Worm (Caenorhabditis elegans) whole organism, L2 larva: Measurements from ENCODE around the gene nipi-4.
A peak's percentile ranks its signal among the peaks of the same experiment; 100 is the strongest.

ENCODE experiments used
- C34F6.9 ChIP-seq: fragments of 150-350 bp; optimal IDR thresholded peaks from 2 replicates; lab custom pipeline; 2014; ENCODE audit warnings: missing biosample characterization, missing genetic modification characterization
- F13H6.1 ChIP-seq: sonication (generic microtip); optimal IDR thresholded peaks from 2 replicates; lab custom pipeline; 2016; ENCODE audit warnings: missing genetic modification characterization, missing compliant biosample characterization
- R02D3.7 ChIP-seq: fragments of 150-350 bp; optimal IDR thresholded peaks from 2 replicates; lab custom pipeline; 2014; ENCODE audit warnings: missing biosample characterization, missing genetic modification characterization
- alr-1 ChIP-seq: fragments of 150-350 bp; optimal IDR thresholded peaks from 2 replicates; lab custom pipeline; 2014; ENCODE audit warnings: missing biosample characterization, missing genetic modification characterization
- blmp-1 ChIP-seq: sonication (generic microtip); optimal IDR thresholded peaks from 2 replicates; lab custom pipeline; 2017; ENCODE audit warnings: missing genetic modification characterization, mild to moderate bottlenecking, missing compliant biosample characterization, antibody characterized with exemption, moderate library complexity; ENCODE audit not compliant: insufficient read depth
- ceh-16 ChIP-seq: fragments of 150-350 bp; optimal IDR thresholded peaks from 2 replicates; lab custom pipeline; 2014; ENCODE audit warnings: missing biosample characterization, missing genetic modification characterization
- ceh-82 ChIP-seq: fragments of 150-350 bp; optimal IDR thresholded peaks from 2 replicates; lab custom pipeline; 2014; ENCODE audit warnings: missing biosample characterization, missing genetic modification characterization
- crh-2 ChIP-seq: sonication (generic microtip); optimal IDR thresholded peaks from 2 replicates; lab custom pipeline; 2017; ENCODE audit warnings: missing biosample characterization, missing genetic modification characterization
- dmd-4 ChIP-seq: sonication (generic microtip); optimal IDR thresholded peaks from 2 replicates; lab custom pipeline; 2017; ENCODE audit warnings: missing biosample characterization, missing genetic modification characterization
- egl-27 ChIP-seq: sonication (generic microtip); optimal IDR thresholded peaks from 3 replicates; lab custom pipeline; 2017; ENCODE audit warnings: missing biosample characterization, missing genetic modification reagents, missing genetic modification characterization
- elt-1 ChIP-seq: fragments of 150-350 bp; optimal IDR thresholded peaks from 2 replicates; lab custom pipeline; 2014; ENCODE audit warnings: missing biosample characterization, missing genetic modification characterization
- elt-3 ChIP-seq: sonication (generic microtip); optimal IDR thresholded peaks from 2 replicates; lab custom pipeline; 2017; ENCODE audit warnings: missing biosample characterization, missing genetic modification characterization
- fos-1 ChIP-seq: fragments of 150-350 bp; optimal IDR thresholded peaks from 2 replicates; lab custom pipeline; 2014; ENCODE audit warnings: missing biosample characterization, missing genetic modification characterization
- gmeb-1 ChIP-seq: fragments of 150-350 bp; optimal IDR thresholded peaks from 2 replicates; lab custom pipeline; 2014; ENCODE audit warnings: missing biosample characterization, missing genetic modification characterization
- lin-11 ChIP-seq: fragments of 150-350 bp; sonication (generic microtip); optimal IDR thresholded peaks from 2 replicates; lab custom pipeline; 2014; ENCODE audit warnings: missing biosample characterization, missing genetic modification characterization, inconsistent platforms, mixed read lengths
- lin-39 ChIP-seq: fragments of 150-350 bp; optimal IDR thresholded peaks from 2 replicates; lab custom pipeline; 2014; ENCODE audit warnings: missing biosample characterization, missing genetic modification reagents, missing genetic modification characterization
- lsy-2 ChIP-seq, 2 experiments: fragments of 150-350 bp in 1 of 2; sonication (generic microtip) in 1 of 2; optimal IDR thresholded peaks; 2 replicates each; lab custom pipeline; 2014 to 2017; ENCODE audit warnings: missing biosample characterization in 2 of 2, missing genetic modification characterization in 2 of 2
- mbf-1 ChIP-seq: sonication (generic microtip); optimal IDR thresholded peaks from 2 replicates; lab custom pipeline; 2017; ENCODE audit warnings: missing biosample characterization, missing genetic modification characterization
- mdl-1 ChIP-seq, 2 experiments: fragments of 150-350 bp in 1 of 2; sonication (generic microtip) in 1 of 2; optimal IDR thresholded peaks; 2 replicates each; lab custom pipeline; 2017; ENCODE audit warnings: missing biosample characterization in 2 of 2, missing genetic modification characterization in 2 of 2
- nhr-11 ChIP-seq: fragments of 150-350 bp; optimal IDR thresholded peaks from 2 replicates; lab custom pipeline; 2014; ENCODE audit warnings: missing biosample characterization, missing genetic modification characterization
- nhr-12 ChIP-seq: fragments of 150-350 bp; optimal IDR thresholded peaks from 2 replicates; lab custom pipeline; 2014; ENCODE audit warnings: missing biosample characterization, missing genetic modification characterization
- nhr-129 ChIP-seq: fragments of 150-350 bp; optimal IDR thresholded peaks from 2 replicates; lab custom pipeline; 2014; ENCODE audit warnings: missing biosample characterization, missing genetic modification characterization
- nhr-21 ChIP-seq: fragments of 150-350 bp; optimal IDR thresholded peaks from 2 replicates; lab custom pipeline; 2014; ENCODE audit warnings: missing biosample characterization, missing genetic modification characterization
- nhr-23 ChIP-seq: fragments of 150-350 bp; optimal IDR thresholded peaks from 2 replicates; lab custom pipeline; 2014; ENCODE audit warnings: missing biosample characterization, missing genetic modification reagents, missing genetic modification characterization
- nhr-237 ChIP-seq: fragments of 150-350 bp; optimal IDR thresholded peaks from 2 replicates; lab custom pipeline; 2014; ENCODE audit warnings: missing biosample characterization, missing genetic modification characterization
- nhr-25 ChIP-seq: fragments of 150-350 bp; sonication (generic microtip); optimal IDR thresholded peaks from 3 replicates; lab custom pipeline; 2014; ENCODE audit warnings: missing biosample characterization, missing genetic modification characterization
- nhr-6 ChIP-seq: fragments of 150-350 bp; optimal IDR thresholded peaks from 2 replicates; lab custom pipeline; 2014; ENCODE audit warnings: missing biosample characterization, missing genetic modification characterization
- peb-1 ChIP-seq: fragments of 150-350 bp; optimal IDR thresholded peaks from 2 replicates; lab custom pipeline; 2014; ENCODE audit warnings: missing biosample characterization, missing genetic modification characterization
- sem-4 ChIP-seq: fragments of 150-350 bp; optimal IDR thresholded peaks from 2 replicates; lab custom pipeline; 2014; ENCODE audit warnings: missing biosample characterization, missing genetic modification reagents, missing genetic modification characterization
- skn-1 ChIP-seq: sonication (generic microtip); optimal IDR thresholded peaks from 2 replicates; lab custom pipeline; 2017; ENCODE audit warnings: missing biosample characterization, missing genetic modification characterization
- sma-3 ChIP-seq: sonication (generic microtip); optimal IDR thresholded peaks from 2 replicates; lab custom pipeline; 2016; ENCODE audit warnings: missing genetic modification reagents, missing genetic modification characterization, missing compliant biosample characterization
- snpc-4 ChIP-seq: fragments of 150-350 bp; optimal IDR thresholded peaks from 2 replicates; lab custom pipeline; 2014; ENCODE audit warnings: missing biosample characterization, missing genetic modification characterization
- unc-55 ChIP-seq: fragments of 150-350 bp; sonication (generic microtip); optimal IDR thresholded peaks from 3 replicates; lab custom pipeline; 2014; ENCODE audit warnings: missing biosample characterization, missing genetic modification reagents, missing genetic modification characterization
- zag-1 ChIP-seq: fragments of 150-350 bp; optimal IDR thresholded peaks from 2 replicates; lab custom pipeline; 2014; ENCODE audit warnings: missing biosample characterization, missing genetic modification characterization
- ztf-1 ChIP-seq: fragments of 200-800 bp; sonication (Bioruptor generic); conservative IDR thresholded peaks from 2 replicates; pipeline ENCODE4 v1.3.6; 2022; ENCODE audit warnings: missing genetic modification characterization, missing compliant biosample characterization
- ztf-11 ChIP-seq: sonication (generic microtip); optimal IDR thresholded peaks from 2 replicates; lab custom pipeline; 2017; ENCODE audit warnings: missing biosample characterization, missing genetic modification characterization
- ztf-4 ChIP-seq: fragments of 150-350 bp; optimal IDR thresholded peaks from 2 replicates; lab custom pipeline; 2014; ENCODE audit warnings: missing biosample characterization, missing genetic modification characterization

Gene nipi-4

DNA sequence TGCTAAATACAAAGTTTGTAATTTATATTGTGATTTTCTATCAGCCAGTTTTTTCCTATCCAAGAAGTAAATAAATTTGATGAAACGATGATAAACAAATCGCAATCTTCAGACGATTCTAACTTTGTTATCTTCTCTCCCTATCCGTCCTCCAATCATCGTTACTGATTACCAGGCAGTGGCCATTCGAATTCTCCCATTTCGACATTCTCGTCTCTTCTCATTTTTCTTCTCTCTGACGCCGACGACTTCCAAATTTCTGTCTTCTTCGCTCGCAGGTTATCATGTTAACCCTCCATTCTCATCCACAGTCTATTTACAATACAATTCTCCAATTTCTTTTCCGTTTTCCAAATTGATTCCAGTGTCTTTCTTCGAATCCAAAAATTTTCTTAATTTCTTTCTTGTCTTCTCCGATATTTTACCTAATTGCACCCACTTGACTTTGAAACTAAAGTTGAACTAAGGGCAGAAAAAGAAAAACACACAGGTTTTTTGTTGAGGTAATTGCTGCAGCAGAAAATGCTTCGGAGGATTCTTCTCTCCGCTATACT is 7.9 kb upstream of the nipi-4 start, which contains the start of gene F40A3.2:
F40A3.2 (plus strand) TSS at position 504 of the 554 bp plus-strand sequence.
- TF ChIP-seq fos-1 (tag; lab: Kevin White, UChicago) = no peak
- TF ChIP-seq gmeb-1 (tag; lab: Kevin White, UChicago) = peak; percentile 16
- TF ChIP-seq ztf-1 = no peak
- no peak for TF ChIP-seq skn-1 (tag; lab: Kevin White, UChicago)
- no peak for TF ChIP-seq elt-1 (tag; lab: Kevin White, UChicago)
- TF ChIP-seq zag-1 (tag; lab: Kevin White, UChicago) = no peak
- TF ChIP-seq nhr-23 = no peak
- TF ChIP-seq unc-55 (GFP tag; lab: Kevin White, UChicago) = no peak
- TF ChIP-seq ztf-11 (tag; lab: Kevin White, UChicago) = no peak
- no peak for TF ChIP-seq blmp-1 (tag; lab: Kevin White, UChicago)
- TF ChIP-seq nhr-129 = peak; percentile 3
- no peak for TF ChIP-seq sem-4
- no peak for TF ChIP-seq R02D3.7 (tag; lab: Kevin White, UChicago)
- no peak for TF ChIP-seq ztf-4
- no peak for TF ChIP-seq peb-1
- TF ChIP-seq nhr-21 (tag; lab: Kevin White, UChicago) = no peak
- no peak for TF ChIP-seq crh-2 (tag; lab: Kevin White, UChicago)

DNA sequence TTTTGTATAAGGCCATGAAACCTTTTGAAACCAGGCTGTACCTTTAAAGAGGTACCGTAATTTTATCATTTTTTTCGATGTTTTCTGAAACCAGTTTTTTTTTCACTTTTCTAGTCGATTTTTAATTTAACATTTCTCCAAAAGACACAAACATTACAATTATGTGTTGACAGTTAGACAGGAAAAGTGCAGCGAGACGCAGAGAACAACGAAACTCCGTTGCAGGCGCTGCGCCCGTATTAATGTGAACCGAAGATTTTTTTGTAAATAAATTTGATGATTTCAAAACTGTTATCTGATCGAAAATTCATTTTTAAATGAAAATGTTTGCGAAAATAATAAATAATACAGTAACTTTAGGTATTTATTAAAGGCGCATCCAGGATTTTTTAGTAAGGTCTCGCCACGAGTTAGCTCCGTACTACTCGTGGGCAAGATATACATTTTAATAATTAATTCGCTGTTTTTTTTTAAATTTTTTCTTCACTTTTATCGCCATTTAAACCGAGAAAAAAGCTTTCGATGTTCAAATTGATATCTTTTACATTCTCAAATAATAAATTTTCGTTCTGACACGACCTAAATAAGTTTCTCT is 6.4 kb upstream of the nipi-4 start, which contains the start of gene F40A3.3:
F40A3.3 (plus strand) TSS at position 564 of the 595 bp plus-strand sequence.
- no peak for TF ChIP-seq sma-3 (GFP tag; lab: Kevin White, UChicago)
- TF ChIP-seq lsy-2 (tag; optimal IDR thresholded peaks at IDR 0.05; lab: Kevin White, UChicago) = peak in 1 of 2 experiments; percentile 12
- TF ChIP-seq nhr-129 = peak; percentile 1
- TF ChIP-seq unc-55 (GFP tag; lab: Kevin White, UChicago) = peak; percentile 2
- TF ChIP-seq zag-1 (tag; lab: Kevin White, UChicago) = no peak

DNA sequence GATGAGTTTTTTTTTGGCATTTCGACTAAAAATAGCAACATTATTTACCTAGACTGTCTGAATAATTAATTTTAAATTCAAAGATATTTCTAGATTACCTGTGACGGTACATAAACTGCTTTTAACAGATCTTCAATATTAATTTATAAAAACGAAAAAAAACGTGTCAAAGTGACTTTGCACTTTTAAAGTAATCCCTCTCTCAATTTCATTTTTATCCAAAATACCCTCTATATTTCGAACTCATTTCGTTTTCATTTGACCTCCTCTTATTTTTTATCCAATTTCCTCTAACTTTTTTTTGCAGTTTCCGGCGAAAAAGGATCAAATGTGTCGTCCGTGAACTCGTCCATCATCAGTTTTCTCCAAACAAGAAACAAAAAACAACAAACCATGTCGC is 4.8 kb upstream of the nipi-4 start, which contains the start of gene F40A3.4:
F40A3.4 (plus strand) TSS at position 301 of the 400 bp plus-strand sequence.
- TF ChIP-seq nhr-25 (tag; lab: Kevin White, UChicago) (no peak), nhr-129 (no peak), dmd-4 (tag; lab: Kevin White, UChicago) (no peak), lsy-2 (tag; optimal IDR thresholded peaks at IDR 0.05; lab: Kevin White, UChicago) (no peak), C34F6.9 (no peak), zag-1 (tag; lab: Kevin White, UChicago) (no peak), nhr-12 (no peak), skn-1 (tag; lab: Kevin White, UChicago) (no peak), nhr-6 (tag; lab: Kevin White, UChicago) (no peak), alr-1 (tag; lab: Kevin White, UChicago) (no peak), mdl-1 (tag; optimal IDR thresholded peaks at IDR 0.05; lab: Kevin White, UChicago) (no peak), blmp-1 (tag; lab: Kevin White, UChicago) (no peak), mbf-1 (tag; lab: Kevin White, UChicago) (no peak), egl-27 (tag; lab: Kevin White, UChicago) (no peak), gmeb-1 (tag; lab: Kevin White, UChicago) (no peak), ceh-82 (tag; lab: Kevin White, UChicago) (no peak), snpc-4 (no peak), sem-4 (no peak), nhr-237 (tag; lab: Kevin White, UChicago) (no peak)

DNA sequence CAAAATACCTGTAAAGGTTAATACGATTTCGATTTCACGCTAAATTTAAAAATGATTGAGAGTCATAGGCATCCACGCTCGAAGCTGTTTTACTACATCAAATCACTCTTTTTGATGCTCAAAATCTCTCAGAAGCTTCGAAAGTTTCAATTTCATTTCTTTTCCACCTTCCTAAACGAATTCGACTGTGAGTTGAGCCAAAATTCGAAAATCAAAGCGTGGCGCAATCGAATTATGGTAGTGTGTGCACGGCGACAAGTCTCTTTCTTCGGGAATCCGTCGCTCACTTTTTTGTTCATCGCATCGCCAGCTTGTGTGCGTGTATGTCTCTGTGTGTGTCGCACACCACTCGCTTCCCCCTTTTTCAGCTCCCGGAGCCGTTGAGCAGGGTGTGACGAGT is 2.3 kb upstream of the nipi-4 start:
- TF ChIP-seq lin-11 (tag; lab: Kevin White, UChicago) (no peak), F13H6.1 (tag; lab: Kevin White, UChicago) (no peak), nhr-11 (no peak), elt-3 (tag; lab: Kevin White, UChicago) (no peak), ceh-16 (tag; lab: Kevin White, UChicago) (no peak), ztf-1 (no peak), gmeb-1 (tag; lab: Kevin White, UChicago) (no peak), crh-2 (tag; lab: Kevin White, UChicago) (no peak), lin-39 (tag; lab: Kevin White, UChicago) (no peak), elt-1 (tag; lab: Kevin White, UChicago) (no peak), ztf-4 (no peak)
